Worm (Caenorhabditis elegans) whole organism, late embryonic: ENCODE data around the gene F42E11.3.
A peak's percentile ranks its signal among the peaks of the same experiment; 100 is the strongest.

Source experiments
- C38D4.7 ChIP-seq: fragments of 200-800 bp; sonication (Bioruptor generic); optimal IDR thresholded peaks from 2 replicates; lab custom pipeline; 2018; ENCODE audit warnings: mild to moderate bottlenecking, missing genetic modification characterization, moderate library complexity, missing compliant biosample characterization
- F13H6.1 ChIP-seq: sonication (generic microtip); optimal IDR thresholded peaks from 2 replicates; lab custom pipeline; 2016; ENCODE audit warnings: missing genetic modification characterization, missing compliant biosample characterization
- K02D7.2 ChIP-seq: sonication (generic microtip); optimal IDR thresholded peaks from 2 replicates; lab custom pipeline; 2017; ENCODE audit warnings: mild to moderate bottlenecking, missing genetic modification characterization, missing compliant biosample characterization
- Y22D7AL.16 ChIP-seq: sonication (generic microtip); optimal IDR thresholded peaks from 2 replicates; lab custom pipeline; 2016; ENCODE audit warnings: missing genetic modification characterization, missing compliant biosample characterization
- ahr-1 ChIP-seq: sonication (generic microtip); optimal IDR thresholded peaks from 2 replicates; lab custom pipeline; 2016; ENCODE audit warnings: missing genetic modification characterization, missing compliant biosample characterization
- ceh-18 ChIP-seq: sonication (generic microtip); optimal IDR thresholded peaks from 2 replicates; lab custom pipeline; 2016; ENCODE audit warnings: missing genetic modification characterization, missing compliant biosample characterization
- ceh-30 ChIP-seq: fragments of 150-350 bp; optimal IDR thresholded peaks from 2 replicates; lab custom pipeline; 2014; ENCODE audit warnings: missing biosample characterization, missing genetic modification characterization
- ceh-31 ChIP-seq: sonication (generic microtip); optimal IDR thresholded peaks from 2 replicates; lab custom pipeline; 2016; ENCODE audit warnings: missing genetic modification characterization, missing compliant biosample characterization
- ceh-34 ChIP-seq: sonication (generic microtip); optimal IDR thresholded peaks from 2 replicates; lab custom pipeline; 2016; ENCODE audit warnings: mild to moderate bottlenecking, missing genetic modification characterization, missing compliant biosample characterization
- ceh-45 ChIP-seq: fragments of 200-800 bp; sonication (Bioruptor generic); IDR thresholded peaks from 2 replicates; pipeline ENCODE4 v1.3.6; 2022; ENCODE audit warnings: missing genetic modification reagents, missing genetic modification characterization, missing compliant biosample characterization
- ceh-48 ChIP-seq: sonication (generic microtip); optimal IDR thresholded peaks from 2 replicates; lab custom pipeline; 2016; ENCODE audit warnings: missing genetic modification characterization, inconsistent platforms, missing compliant biosample characterization
- ceh-6 ChIP-seq: fragments of 200-800 bp; sonication (Bioruptor generic); optimal IDR thresholded peaks from 2 replicates; lab custom pipeline; 2018; ENCODE audit warnings: mild to moderate bottlenecking, missing genetic modification characterization, missing compliant biosample characterization
- dmd-4 ChIP-seq: sonication (generic microtip); optimal IDR thresholded peaks from 2 replicates; lab custom pipeline; 2016; ENCODE audit warnings: borderline replicate concordance, missing genetic modification characterization, missing compliant biosample characterization
- dve-1 ChIP-seq: sonication (generic microtip); optimal IDR thresholded peaks from 2 replicates; lab custom pipeline; 2017; ENCODE audit warnings: antibody characterized with exemption, mild to moderate bottlenecking, missing genetic modification characterization, missing compliant biosample characterization
- elt-2 ChIP-seq: sonication (generic microtip); optimal IDR thresholded peaks from 2 replicates; lab custom pipeline; 2016; ENCODE audit warnings: missing genetic modification reagents, missing genetic modification characterization, missing compliant biosample characterization
- eyg-1 ChIP-seq: sonication (generic microtip); optimal IDR thresholded peaks from 2 replicates; lab custom pipeline; 2016; ENCODE audit warnings: missing genotype, missing genetic modification characterization, missing compliant biosample characterization
- fkh-10 ChIP-seq: fragments of 150-350 bp; optimal IDR thresholded peaks from 2 replicates; lab custom pipeline; 2014; ENCODE audit warnings: missing biosample characterization, missing genetic modification reagents, missing genetic modification characterization
- fkh-6 ChIP-seq: sonication (generic microtip); optimal IDR thresholded peaks from 2 replicates; lab custom pipeline; 2016; ENCODE audit warnings: missing genetic modification characterization, missing compliant biosample characterization
- gmeb-2 ChIP-seq: sonication (generic microtip); optimal IDR thresholded peaks from 2 replicates; lab custom pipeline; 2016; ENCODE audit warnings: missing genetic modification characterization, inconsistent platforms, missing compliant biosample characterization
- hlh-13 ChIP-seq: fragments of 200-800 bp; sonication (Bioruptor generic); optimal IDR thresholded peaks from 2 replicates; lab custom pipeline; 2018; ENCODE audit warnings: mild to moderate bottlenecking, missing genetic modification characterization, missing compliant biosample characterization
- lim-6 ChIP-seq: sonication (generic microtip); optimal IDR thresholded peaks from 2 replicates; lab custom pipeline; 2016; ENCODE audit warnings: missing genetic modification characterization, missing compliant biosample characterization
- lin-11 ChIP-seq: fragments of 200-800 bp; sonication (Bioruptor generic); optimal IDR thresholded peaks from 2 replicates; lab custom pipeline; 2018; ENCODE audit warnings: mild to moderate bottlenecking, missing genetic modification characterization, missing compliant biosample characterization
- madf-2 ChIP-seq: sonication (generic microtip); optimal IDR thresholded peaks from 2 replicates; lab custom pipeline; 2017; ENCODE audit warnings: missing genetic modification characterization, missing compliant biosample characterization
- mec-3 ChIP-seq: sonication (generic microtip); optimal IDR thresholded peaks from 2 replicates; lab custom pipeline; 2016; ENCODE audit warnings: borderline replicate concordance, missing genetic modification characterization, missing compliant biosample characterization
- nhr-11 ChIP-seq: fragments of 150-350 bp; optimal IDR thresholded peaks from 2 replicates; lab custom pipeline; 2014; ENCODE audit warnings: missing biosample characterization, missing genetic modification characterization
- nhr-232 ChIP-seq: sonication (generic microtip); optimal IDR thresholded peaks from 2 replicates; lab custom pipeline; 2016; ENCODE audit warnings: missing genetic modification characterization, missing compliant biosample characterization
- npax-4 ChIP-seq: sonication (generic microtip); optimal IDR thresholded peaks from 2 replicates; lab custom pipeline; 2016; ENCODE audit warnings: missing genetic modification characterization, missing compliant biosample characterization
- odd-2 ChIP-seq: sonication (generic microtip); optimal IDR thresholded peaks from 2 replicates; lab custom pipeline; 2017; ENCODE audit warnings: antibody characterized with exemption, mild to moderate bottlenecking, missing genetic modification characterization, missing compliant biosample characterization
- pag-3 ChIP-seq: sonication (generic microtip); optimal IDR thresholded peaks from 2 replicates; lab custom pipeline; 2016; ENCODE audit warnings: missing compliant biosample characterization, missing genetic modification characterization, borderline replicate concordance
- rnt-1 ChIP-seq: sonication (generic microtip); optimal IDR thresholded peaks from 2 replicates; lab custom pipeline; 2016; ENCODE audit warnings: missing genetic modification characterization, missing compliant biosample characterization
- sdc-2 ChIP-seq: sonication (generic microtip); optimal IDR thresholded peaks from 2 replicates; lab custom pipeline; 2016; ENCODE audit warnings: missing genotype, missing genetic modification characterization, missing compliant biosample characterization
- syd-9 ChIP-seq: sonication (generic microtip); optimal IDR thresholded peaks from 2 replicates; lab custom pipeline; 2016; ENCODE audit warnings: mild to moderate bottlenecking, missing genetic modification characterization, moderate library complexity, missing compliant biosample characterization
- tbx-2 ChIP-seq: sonication (generic microtip); optimal IDR thresholded peaks from 2 replicates; lab custom pipeline; 2016; ENCODE audit warnings: missing genetic modification characterization, missing compliant biosample characterization
- tbx-7 ChIP-seq: sonication (generic microtip); optimal IDR thresholded peaks from 2 replicates; lab custom pipeline; 2016; ENCODE audit warnings: missing genotype, missing genetic modification characterization, missing compliant biosample characterization
- unc-3 ChIP-seq, 2 experiments: fragments of 200-800 bp in 1 of 2; sonication (Bioruptor generic) in 1 of 2; sonication (generic microtip) in 1 of 2; conservative IDR thresholded peaks in 1 of 2; optimal IDR thresholded peaks in 1 of 2; 2 replicates each; pipeline versions ENCODE4 v1.3.6 to Lab custom; 2016 to 2022; ENCODE audit warnings: missing compliant biosample characterization in 2 of 2, missing genetic modification characterization in 2 of 2, missing genetic modification reagents in 1 of 2
- unc-42 ChIP-seq: sonication (generic microtip); optimal IDR thresholded peaks from 2 replicates; lab custom pipeline; 2016; ENCODE audit warnings: missing genotype, missing genetic modification characterization, missing compliant biosample characterization
- unc-55 ChIP-seq: sonication (generic microtip); optimal IDR thresholded peaks from 2 replicates; lab custom pipeline; 2017; ENCODE audit warnings: missing biosample characterization, missing genetic modification reagents, missing genetic modification characterization

The F42E11.3 gene

ce11 chrX:11345471-11345870, 29.9 kb downstream of the F42E11.3 start:
- TF ChIP-seq unc-42 (tag; lab: Kevin White, UChicago) (peak; percentile 71), nhr-11 (tag; lab: Kevin White, UChicago) (no peak), lim-6 (tag; lab: Kevin White, UChicago) (no peak)

ce11 chrX:11344899-11345298, 30.5 kb downstream of the F42E11.3 start:
- TF ChIP-seq eyg-1 (no peak), ceh-6 (no peak), gmeb-2 (tag; lab: Kevin White, UChicago) (no peak), C38D4.7 (GFP tag; lab: Kevin White, UChicago) (no peak), unc-42 (tag; lab: Kevin White, UChicago) (no peak), hlh-13 (no peak)

- no peak for TF ChIP-seq syd-9 (tag; lab: Kevin White, UChicago)
- no peak for TF ChIP-seq fkh-6 (tag; lab: Kevin White, UChicago)
- TF ChIP-seq unc-55 (GFP tag; lab: Kevin White, UChicago): no peak
- TF ChIP-seq unc-3 (GFP tag; conservative IDR thresholded peaks at IDR 0.05; lab: Robert Waterston, UW): no peak
- no peak for TF ChIP-seq unc-3 (tag; optimal IDR thresholded peaks at IDR 0.05; lab: Kevin White, UChicago)
- TF ChIP-seq nhr-232: no peak
- no peak for TF ChIP-seq fkh-10 (GFP tag; lab: Kevin White, UChicago)
- no peak for TF ChIP-seq Y22D7AL.16 (tag; lab: Kevin White, UChicago)
- no peak for TF ChIP-seq madf-2 (tag; lab: Kevin White, UChicago)
Measured at ce11 chrX:11340478-11340877, 34.9 kb downstream of the F42E11.3 start.

- TF ChIP-seq ceh-45 (GFP tag; lab: Robert Waterston, UW) (0 out of 2 replicates have a peak, but pooled peaks have one; percentile 25), tbx-2 (tag; lab: Kevin White, UChicago) (peak; percentile 20), elt-2 (tag; lab: Kevin White, UChicago) (peak; percentile 69), nhr-11 (tag; lab: Kevin White, UChicago) (no peak)
Measured at ce11 chrX:11339375-11339924, 36.0 kb downstream of the F42E11.3 start, which contains the start of gene aco-1. Gene aco-1, plus strand, starts transcription at chrX:11339874.

- TF ChIP-seq F13H6.1 (no peak), K02D7.2 (tag; lab: Kevin White, UChicago) (no peak), elt-2 (tag; lab: Kevin White, UChicago) (no peak), pag-3 (tag; lab: Kevin White, UChicago) (no peak), mec-3 (tag; lab: Kevin White, UChicago) (no peak), dmd-4 (tag; lab: Kevin White, UChicago) (no peak), ahr-1 (tag; lab: Kevin White, UChicago) (no peak), rnt-1 (tag; lab: Kevin White, UChicago) (no peak), sdc-2 (no peak), lin-11 (tag; lab: Kevin White, UChicago) (no peak), tbx-7 (no peak), odd-2 (tag; lab: Kevin White, UChicago) (no peak), gmeb-2 (tag; lab: Kevin White, UChicago) (no peak), unc-42 (tag; lab: Kevin White, UChicago) (no peak)
Measured at ce11 chrX:11337783-11338182, 37.6 kb downstream of the F42E11.3 start, which contains the start of gene gcy-9. Gene gcy-9, minus strand, starts transcription at chrX:11337883.

ce11 chrX:11337095-11337494, 38.3 kb downstream of the F42E11.3 start:
- TF ChIP-seq odd-2 (tag; lab: Kevin White, UChicago) (no peak), ceh-48 (no peak), Y22D7AL.16 (tag; lab: Kevin White, UChicago) (no peak), ceh-45 (GFP tag; lab: Robert Waterston, UW) (no peak), npax-4 (tag; lab: Kevin White, UChicago) (no peak), dve-1 (tag; lab: Kevin White, UChicago) (no peak), ceh-18 (tag; lab: Kevin White, UChicago) (no peak), ceh-30 (no peak), elt-2 (tag; lab: Kevin White, UChicago) (no peak), dmd-4 (tag; lab: Kevin White, UChicago) (no peak), fkh-6 (tag; lab: Kevin White, UChicago) (no peak), syd-9 (tag; lab: Kevin White, UChicago) (no peak), ceh-34 (no peak), eyg-1 (no peak), ceh-31 (no peak)
